Worm (Caenorhabditis elegans) whole organism, midembryonic: ENCODE results near the gene Y55F3BR.10.

ENCODE experiments used
- T22C8.4 ChIP-seq: fragments of 200-800 bp; sonication (Bioruptor generic); IDR thresholded peaks from 2 replicates; pipeline ENCODE4 v1.3.6; 2022; ENCODE audit warnings: missing genetic modification characterization, missing compliant biosample characterization
- cog-1 ChIP-seq: sonication (generic microtip); optimal IDR thresholded peaks from 2 replicates; lab custom pipeline; 2016; ENCODE audit warnings: missing genetic modification characterization, missing compliant biosample characterization
- flt-1 ChIP-seq: fragments of 200-800 bp; sonication (Bioruptor generic); IDR thresholded peaks from 2 replicates; pipeline ENCODE4 v1.3.6; 2022; ENCODE audit warnings: missing genetic modification characterization, missing compliant biosample characterization
- klf-2 ChIP-seq: fragments of 200-800 bp; sonication (Bioruptor generic); conservative IDR thresholded peaks from 2 replicates; pipeline ENCODE4 v1.3.6; 2022; ENCODE audit warnings: missing genetic modification reagents, missing genetic modification characterization, missing compliant biosample characterization
- med-1 ChIP-seq: sonication (generic microtip); optimal IDR thresholded peaks from 2 replicates; lab custom pipeline; 2017; ENCODE audit warnings: missing genetic modification characterization, mild to moderate bottlenecking, missing compliant biosample characterization, antibody characterized with exemption, missing genetic modification reagents; ENCODE audit not compliant: insufficient read depth
- ref-1 ChIP-seq: fragments of 200-800 bp; sonication (Bioruptor generic); conservative IDR thresholded peaks from 2 replicates; pipeline ENCODE4 v1.3.6; 2022; ENCODE audit warnings: missing genetic modification reagents, missing genetic modification characterization, missing compliant biosample characterization
- tab-1 ChIP-seq: fragments of 200-800 bp; sonication (Bioruptor generic); IDR thresholded peaks from 2 replicates; pipeline ENCODE4 v1.3.6; 2022; ENCODE audit warnings: missing genetic modification characterization, missing compliant biosample characterization
- ztf-23 ChIP-seq: fragments of 200-800 bp; sonication (Bioruptor generic); IDR thresholded peaks from 2 replicates; pipeline ENCODE4 v1.3.6; 2022; ENCODE audit warnings: missing genetic modification reagents, missing genetic modification characterization, missing compliant biosample characterization

ce11 chrIV:845198-845597, 13.0 kb downstream of the Y55F3BR.10 start, which contains the start of gene lgc-33:
- TF ChIP-seq flt-1 (no peak), ref-1 (GFP tag; lab: Robert Waterston, UW) (no peak), T22C8.4 (GFP tag; lab: Robert Waterston, UW) (no peak), ztf-23 (GFP tag; lab: Robert Waterston, UW) (no peak), tab-1 (GFP tag; lab: Robert Waterston, UW) (no peak), med-1 (GFP tag; lab: Kevin White, UChicago) (no peak), klf-2 (GFP tag; lab: Robert Waterston, UW) (no peak), cog-1 (tag; lab: Kevin White, UChicago) (no peak)
